Worm (Caenorhabditis elegans) whole organism, L2 larva: ENCODE data around the gene F39F10.3.
A peak's percentile ranks its signal among the peaks of the same experiment; 100 is the strongest.

Experiments used
- C34F6.9 ChIP-seq: fragments of 150-350 bp; optimal IDR thresholded peaks from 2 replicates; lab custom pipeline; 2014; ENCODE audit warnings: missing biosample characterization, missing genetic modification characterization
- F13H6.1 ChIP-seq: sonication (generic microtip); optimal IDR thresholded peaks from 2 replicates; lab custom pipeline; 2016; ENCODE audit warnings: missing genetic modification characterization, missing compliant biosample characterization
- R02D3.7 ChIP-seq: fragments of 150-350 bp; optimal IDR thresholded peaks from 2 replicates; lab custom pipeline; 2014; ENCODE audit warnings: missing biosample characterization, missing genetic modification characterization
- Y55F3AM.14 ChIP-seq: fragments of 200-800 bp; sonication (Bioruptor generic); optimal IDR thresholded peaks from 2 replicates; lab custom pipeline; 2018; ENCODE audit warnings: mild to moderate bottlenecking, missing genetic modification characterization, missing compliant biosample characterization
- ZK546.5 ChIP-seq: sonication (generic microtip); optimal IDR thresholded peaks from 2 replicates; lab custom pipeline; 2017; ENCODE audit warnings: missing biosample characterization, missing genetic modification characterization
- alr-1 ChIP-seq: fragments of 150-350 bp; optimal IDR thresholded peaks from 2 replicates; lab custom pipeline; 2014; ENCODE audit warnings: missing biosample characterization, missing genetic modification characterization
- aly-2 ChIP-seq: fragments of 150-350 bp; optimal IDR thresholded peaks from 2 replicates; lab custom pipeline; 2014; ENCODE audit warnings: missing biosample characterization, missing genetic modification characterization
- ama-1 ChIP-seq: fragments of 150-350 bp; optimal IDR thresholded peaks from 2 replicates; lab custom pipeline; 2018; ENCODE audit warnings: inconsistent platforms
- blmp-1 ChIP-seq: sonication (generic microtip); optimal IDR thresholded peaks from 2 replicates; lab custom pipeline; 2017; ENCODE audit warnings: missing genetic modification characterization, mild to moderate bottlenecking, missing compliant biosample characterization, antibody characterized with exemption, moderate library complexity; ENCODE audit not compliant: insufficient read depth
- ceh-16 ChIP-seq: fragments of 150-350 bp; optimal IDR thresholded peaks from 2 replicates; lab custom pipeline; 2014; ENCODE audit warnings: missing biosample characterization, missing genetic modification characterization
- ceh-82 ChIP-seq: fragments of 150-350 bp; optimal IDR thresholded peaks from 2 replicates; lab custom pipeline; 2014; ENCODE audit warnings: missing biosample characterization, missing genetic modification characterization
- crh-2 ChIP-seq: sonication (generic microtip); optimal IDR thresholded peaks from 2 replicates; lab custom pipeline; 2017; ENCODE audit warnings: missing biosample characterization, missing genetic modification characterization
- dmd-4 ChIP-seq: sonication (generic microtip); optimal IDR thresholded peaks from 2 replicates; lab custom pipeline; 2017; ENCODE audit warnings: missing biosample characterization, missing genetic modification characterization
- egl-27 ChIP-seq: sonication (generic microtip); optimal IDR thresholded peaks from 3 replicates; lab custom pipeline; 2017; ENCODE audit warnings: missing biosample characterization, missing genetic modification reagents, missing genetic modification characterization
- elt-1 ChIP-seq: fragments of 150-350 bp; optimal IDR thresholded peaks from 2 replicates; lab custom pipeline; 2014; ENCODE audit warnings: missing biosample characterization, missing genetic modification characterization
- elt-3 ChIP-seq: sonication (generic microtip); optimal IDR thresholded peaks from 2 replicates; lab custom pipeline; 2017; ENCODE audit warnings: missing biosample characterization, missing genetic modification characterization
- fos-1 ChIP-seq: fragments of 150-350 bp; optimal IDR thresholded peaks from 2 replicates; lab custom pipeline; 2014; ENCODE audit warnings: missing biosample characterization, missing genetic modification characterization
- gmeb-1 ChIP-seq: fragments of 150-350 bp; optimal IDR thresholded peaks from 2 replicates; lab custom pipeline; 2014; ENCODE audit warnings: missing biosample characterization, missing genetic modification characterization
- lin-11 ChIP-seq: fragments of 150-350 bp; sonication (generic microtip); optimal IDR thresholded peaks from 2 replicates; lab custom pipeline; 2014; ENCODE audit warnings: missing biosample characterization, missing genetic modification characterization, inconsistent platforms, mixed read lengths
- lin-13 ChIP-seq: fragments of 150-350 bp; optimal IDR thresholded peaks from 2 replicates; lab custom pipeline; 2014; ENCODE audit warnings: missing biosample characterization, missing genetic modification reagents, missing genetic modification characterization
- lin-39 ChIP-seq: fragments of 150-350 bp; optimal IDR thresholded peaks from 2 replicates; lab custom pipeline; 2014; ENCODE audit warnings: missing biosample characterization, missing genetic modification reagents, missing genetic modification characterization
- lsy-2 ChIP-seq, 2 experiments: fragments of 150-350 bp in 1 of 2; sonication (generic microtip) in 1 of 2; optimal IDR thresholded peaks; 2 replicates each; lab custom pipeline; 2014 to 2017; ENCODE audit warnings: missing biosample characterization in 2 of 2, missing genetic modification characterization in 2 of 2
- mab-5 ChIP-seq: fragments of 150-350 bp; optimal IDR thresholded peaks from 2 replicates; lab custom pipeline; 2014; ENCODE audit warnings: missing biosample characterization, missing genetic modification characterization
- mbf-1 ChIP-seq: sonication (generic microtip); optimal IDR thresholded peaks from 2 replicates; lab custom pipeline; 2017; ENCODE audit warnings: missing biosample characterization, missing genetic modification characterization
- mdl-1 ChIP-seq, 2 experiments: fragments of 150-350 bp in 1 of 2; sonication (generic microtip) in 1 of 2; optimal IDR thresholded peaks; 2 replicates each; lab custom pipeline; 2017; ENCODE audit warnings: missing biosample characterization in 2 of 2, missing genetic modification characterization in 2 of 2
- nhr-10 ChIP-seq: sonication (generic microtip); optimal IDR thresholded peaks from 2 replicates; lab custom pipeline; 2017; ENCODE audit warnings: missing biosample characterization, missing genetic modification characterization
- nhr-11 ChIP-seq: fragments of 150-350 bp; optimal IDR thresholded peaks from 2 replicates; lab custom pipeline; 2014; ENCODE audit warnings: missing biosample characterization, missing genetic modification characterization
- nhr-12 ChIP-seq: fragments of 150-350 bp; optimal IDR thresholded peaks from 2 replicates; lab custom pipeline; 2014; ENCODE audit warnings: missing biosample characterization, missing genetic modification characterization
- nhr-129 ChIP-seq: fragments of 150-350 bp; optimal IDR thresholded peaks from 2 replicates; lab custom pipeline; 2014; ENCODE audit warnings: missing biosample characterization, missing genetic modification characterization
- nhr-21 ChIP-seq: fragments of 150-350 bp; optimal IDR thresholded peaks from 2 replicates; lab custom pipeline; 2014; ENCODE audit warnings: missing biosample characterization, missing genetic modification characterization
- nhr-23 ChIP-seq: fragments of 150-350 bp; optimal IDR thresholded peaks from 2 replicates; lab custom pipeline; 2014; ENCODE audit warnings: missing biosample characterization, missing genetic modification reagents, missing genetic modification characterization
- nhr-237 ChIP-seq: fragments of 150-350 bp; optimal IDR thresholded peaks from 2 replicates; lab custom pipeline; 2014; ENCODE audit warnings: missing biosample characterization, missing genetic modification characterization
- nhr-25 ChIP-seq: fragments of 150-350 bp; sonication (generic microtip); optimal IDR thresholded peaks from 3 replicates; lab custom pipeline; 2014; ENCODE audit warnings: missing biosample characterization, missing genetic modification characterization
- nhr-6 ChIP-seq: fragments of 150-350 bp; optimal IDR thresholded peaks from 2 replicates; lab custom pipeline; 2014; ENCODE audit warnings: missing biosample characterization, missing genetic modification characterization
- nhr-77 ChIP-seq: fragments of 150-350 bp; optimal IDR thresholded peaks from 2 replicates; lab custom pipeline; 2014; ENCODE audit warnings: missing biosample characterization, missing genetic modification characterization
- peb-1 ChIP-seq: fragments of 150-350 bp; optimal IDR thresholded peaks from 2 replicates; lab custom pipeline; 2014; ENCODE audit warnings: missing biosample characterization, missing genetic modification characterization
- sem-4 ChIP-seq: fragments of 150-350 bp; optimal IDR thresholded peaks from 2 replicates; lab custom pipeline; 2014; ENCODE audit warnings: missing biosample characterization, missing genetic modification reagents, missing genetic modification characterization
- skn-1 ChIP-seq: sonication (generic microtip); optimal IDR thresholded peaks from 2 replicates; lab custom pipeline; 2017; ENCODE audit warnings: missing biosample characterization, missing genetic modification characterization
- sma-3 ChIP-seq: sonication (generic microtip); optimal IDR thresholded peaks from 2 replicates; lab custom pipeline; 2016; ENCODE audit warnings: missing genetic modification reagents, missing genetic modification characterization, missing compliant biosample characterization
- sma-9 ChIP-seq, 2 experiments: fragments of 150-350 bp in 1 of 2; sonication (generic microtip) in 1 of 2; optimal IDR thresholded peaks; 2 replicates each; lab custom pipeline; 2014 to 2016; ENCODE audit warnings: missing genetic modification characterization in 2 of 2, mild to moderate bottlenecking in 1 of 2, missing biosample characterization in 1 of 2, missing compliant biosample characterization in 1 of 2, missing genetic modification reagents in 1 of 2, moderate library complexity in 1 of 2
- snpc-4 ChIP-seq: fragments of 150-350 bp; optimal IDR thresholded peaks from 2 replicates; lab custom pipeline; 2014; ENCODE audit warnings: missing biosample characterization, missing genetic modification characterization
- unc-39 ChIP-seq: fragments of 150-350 bp; optimal IDR thresholded peaks from 2 replicates; lab custom pipeline; 2014; ENCODE audit warnings: missing biosample characterization, missing genetic modification characterization
- unc-55 ChIP-seq: fragments of 150-350 bp; sonication (generic microtip); optimal IDR thresholded peaks from 3 replicates; lab custom pipeline; 2014; ENCODE audit warnings: missing biosample characterization, missing genetic modification reagents, missing genetic modification characterization
- unc-62 ChIP-seq: fragments of 150-350 bp; optimal IDR thresholded peaks from 2 replicates; lab custom pipeline; 2014; ENCODE audit warnings: missing biosample characterization, missing genetic modification reagents, missing genetic modification characterization
- zag-1 ChIP-seq: fragments of 150-350 bp; optimal IDR thresholded peaks from 2 replicates; lab custom pipeline; 2014; ENCODE audit warnings: missing biosample characterization, missing genetic modification characterization
- ztf-1 ChIP-seq: fragments of 200-800 bp; sonication (Bioruptor generic); conservative IDR thresholded peaks from 2 replicates; pipeline ENCODE4 v1.3.6; 2022; ENCODE audit warnings: missing genetic modification characterization, missing compliant biosample characterization
- ztf-11 ChIP-seq: sonication (generic microtip); optimal IDR thresholded peaks from 2 replicates; lab custom pipeline; 2017; ENCODE audit warnings: missing biosample characterization, missing genetic modification characterization
- ztf-4 ChIP-seq: fragments of 150-350 bp; optimal IDR thresholded peaks from 2 replicates; lab custom pipeline; 2014; ENCODE audit warnings: missing biosample characterization, missing genetic modification characterization

The F39F10.3 gene

DNA sequence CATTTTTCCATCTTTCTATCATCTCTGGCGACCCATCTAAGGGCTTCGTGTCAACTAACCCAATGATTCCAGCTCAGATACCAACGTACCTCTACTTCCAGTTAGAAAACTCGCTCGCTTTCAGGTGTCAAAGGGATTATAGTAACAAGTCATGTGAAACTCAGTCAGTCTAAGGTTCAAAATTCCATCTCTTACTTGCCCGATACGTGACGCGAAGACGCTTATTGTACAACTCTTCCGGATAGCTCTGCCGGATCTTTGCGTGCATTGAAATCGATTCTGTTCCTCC lies 38.5 kb downstream of the F39F10.3 start:
- TF ChIP-seq lin-11 (tag; lab: Kevin White, UChicago), result peak; percentile 30
- no peak for TF ChIP-seq lsy-2 (tag; optimal IDR thresholded peaks at IDR 0.05; lab: Kevin White, UChicago)

DNA sequence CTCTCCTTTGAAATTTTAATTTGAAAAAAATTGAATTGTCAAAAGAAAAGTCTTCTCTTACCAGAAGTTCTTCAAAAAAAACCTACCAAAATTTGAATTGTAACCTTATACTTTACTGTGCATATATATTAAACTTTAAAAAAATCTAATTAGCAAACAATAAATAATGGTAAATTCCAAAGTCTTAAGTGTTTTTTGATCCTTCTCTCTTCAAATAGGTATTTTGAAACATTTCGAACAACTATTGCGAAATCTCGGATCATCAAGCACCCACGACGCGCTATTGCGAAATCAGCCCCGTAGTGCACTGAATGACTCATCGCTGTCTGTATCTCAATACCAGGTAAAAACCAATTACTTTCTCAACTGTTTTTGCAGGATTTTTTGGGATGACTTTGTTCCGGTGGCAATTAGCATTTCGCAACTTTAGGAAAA lies 38.9 kb downstream of the F39F10.3 start:
- TF ChIP-seq ceh-16 (tag; lab: Kevin White, UChicago), result peak; percentile 70
- TF ChIP-seq lin-13 (GFP tag; lab: Kevin White, UChicago), result no peak
- peak; percentile 5 for TF ChIP-seq nhr-237 (tag; lab: Kevin White, UChicago)
- TF ChIP-seq unc-62 (GFP tag; lab: Kevin White, UChicago), result no peak
- no peak for TF ChIP-seq skn-1 (tag; lab: Kevin White, UChicago)
- TF ChIP-seq elt-1 (tag; lab: Kevin White, UChicago), result no peak
- peak; percentile 32 for TF ChIP-seq lin-39
- TF ChIP-seq ZK546.5, result no peak
- no peak for TF ChIP-seq Y55F3AM.14 (GFP tag; lab: Kevin White, UChicago)
- peak; percentile 87 for TF ChIP-seq lin-11 (tag; lab: Kevin White, UChicago)
- TF ChIP-seq crh-2 (tag; lab: Kevin White, UChicago), result peak; percentile 43
- TF ChIP-seq peb-1, result no peak
- TF ChIP-seq snpc-4 (tag; lab: Kevin White, UChicago), result no peak
- TF ChIP-seq unc-39 (tag; lab: Kevin White, UChicago), result no peak
- no peak for TF ChIP-seq mbf-1 (tag; lab: Kevin White, UChicago)
- TF ChIP-seq ztf-11 (tag; lab: Kevin White, UChicago), result no peak
- TF ChIP-seq R02D3.7 (tag; lab: Kevin White, UChicago), result no peak
- peak; percentile 70 for TF ChIP-seq nhr-21 (tag; lab: Kevin White, UChicago)
- no peak for TF ChIP-seq mab-5 (tag; lab: Kevin White, UChicago)
- no peak for TF ChIP-seq mdl-1 (tag; optimal IDR thresholded peaks at IDR 0.05; lab: Kevin White, UChicago)
- no peak for TF ChIP-seq nhr-25 (tag; lab: Kevin White, UChicago)
- no peak for TF ChIP-seq nhr-10 (tag; lab: Kevin White, UChicago)
- TF ChIP-seq nhr-129 (tag; lab: Kevin White, UChicago), result peak; percentile 86
- TF ChIP-seq nhr-23 (tag; lab: Kevin White, UChicago), result no peak
- TF ChIP-seq ztf-4 (tag; lab: Kevin White, UChicago), result peak; percentile 70
- peak; percentile 70 for TF ChIP-seq C34F6.9 (tag; lab: Kevin White, UChicago)
- TF ChIP-seq nhr-12 (tag; lab: Kevin White, UChicago), result no peak
- TF ChIP-seq egl-27 (tag; lab: Kevin White, UChicago), result peak; percentile 39
- TF ChIP-seq alr-1 (tag; lab: Kevin White, UChicago), result no peak
- TF ChIP-seq elt-3 (tag; lab: Kevin White, UChicago), result no peak
- peak; percentile 92 for TF ChIP-seq unc-55 (GFP tag; lab: Kevin White, UChicago)
- no peak for TF ChIP-seq aly-2 (tag; lab: Kevin White, UChicago)
- peak; percentile 99 for TF ChIP-seq ama-1 (lab: Kevin White, UChicago)
- peak; percentile 35 to 58 for TF ChIP-seq lsy-2 (tag; optimal IDR thresholded peaks at IDR 0.05; lab: Kevin White, UChicago)
- peak; percentile 87 for TF ChIP-seq zag-1 (tag; lab: Kevin White, UChicago)
- TF ChIP-seq blmp-1 (tag; lab: Kevin White, UChicago), result peak; percentile 5
- peak; percentile 37 for TF ChIP-seq gmeb-1 (tag; lab: Kevin White, UChicago)
- TF ChIP-seq nhr-77, result peak; percentile 33
- TF ChIP-seq nhr-6 (tag; lab: Kevin White, UChicago), result no peak
- TF ChIP-seq ztf-1 (GFP tag; lab: Robert Waterston, UW), result no peak
- peak; percentile 31 for TF ChIP-seq sma-3 (GFP tag; lab: Kevin White, UChicago)
- peak; percentile 90 for TF ChIP-seq nhr-11 (tag; lab: Kevin White, UChicago)
- TF ChIP-seq sma-9 (GFP tag; optimal IDR thresholded peaks at IDR 0.05; lab: Kevin White, UChicago), result peak; percentile 57
- no peak for TF ChIP-seq sma-9 (tag; optimal IDR thresholded peaks at IDR 0.05; lab: Kevin White, UChicago)
- no peak for TF ChIP-seq dmd-4 (tag; lab: Kevin White, UChicago)
- peak; percentile 65 for TF ChIP-seq ceh-82 (tag; lab: Kevin White, UChicago)
- TF ChIP-seq fos-1 (tag; lab: Kevin White, UChicago), result peak; percentile 88
- TF ChIP-seq F13H6.1, result no peak
- peak; percentile 39 for TF ChIP-seq sem-4 (tag; lab: Kevin White, UChicago)
- TF ChIP-seq, all 48 proteins: peak for 23
